Fruit fly (Drosophila melanogaster): Measurements from ENCODE around the gene P58IPK.

dm6 chr3R:9606913-9607804 is 20.4 kb downstream of the P58IPK start:
- TF ChIP-seq fd85E (GFP tag; optimal IDR thresholded peaks at IDR 0.05) (no peak), CG10669 (GFP tag; optimal IDR thresholded peaks at IDR 0.05) (no peak), CG6854 (GFP tag; optimal IDR thresholded peaks at IDR 0.05) (peak; percentile 27)
